ENCODE assay signal across 5 fruit fly cellular contexts in genomic region chr3R:20587630-20588479, dm6.
A peak's percentile ranks its signal among the peaks of the same experiment; 100 is the strongest.
TF ChIP-seq lines count a peak whose summit lies in the region.

Septin2 (minus strand) TSS chr3R:20588356.

- peak; percentile 55 for TF ChIP-seq CTCF in whole organism, embryonic (GFP tag; optimal IDR thresholded peaks at IDR 0.05; lab: Kevin White, UChicago)

TF ChIP-seq in whole organism, adult, 20 proteins besides CTCF, POLR2A, EP300 and RAD21 (continues in another document):
- TF ChIP-seq Crg-1 (GFP tag; optimal IDR thresholded peaks at IDR 0.05; lab: Kevin White, UChicago) (peak; percentile 8), cic (GFP tag; optimal IDR thresholded peaks at IDR 0.05; lab: Kevin White, UChicago) (peak; percentile 33), kay (GFP tag; lab: Kevin White, UChicago; ENCODE audit: borderline replicate concordance) (no peak), CG7045 (GFP tag; optimal IDR thresholded peaks at IDR 0.05; lab: Kevin White, UChicago) (peak; percentile 74), CG5204 (GFP tag; optimal IDR thresholded peaks at IDR 0.05; lab: Kevin White, UChicago) (no peak), bab1 (GFP tag; optimal IDR thresholded peaks at IDR 0.05; lab: Kevin White, UChicago) (peak; percentile 78), Hr96 (GFP tag; optimal IDR thresholded peaks at IDR 0.05; lab: Kevin White, UChicago) (no peak), CG14711 (tag; optimal IDR thresholded peaks at IDR 0.05; lab: Kevin White, UChicago) (peak; percentile 77), CG7101 (tag; optimal IDR thresholded peaks at IDR 0.05; lab: Kevin White, UChicago) (peak; percentile 77), ovo (GFP tag; optimal IDR thresholded peaks at IDR 0.05; lab: Kevin White, UChicago) (peak; percentile 38), CG1620 (GFP tag; optimal IDR thresholded peaks at IDR 0.05; lab: Kevin White, UChicago) (peak; percentile 54), Clk (GFP tag; optimal IDR thresholded peaks at IDR 0.05; lab: Kevin White, UChicago) (peak; percentile 75), CG11617 (GFP tag; optimal IDR thresholded peaks at IDR 0.05; lab: Kevin White, UChicago) (peak; percentile 77), CG33017 (tag; optimal IDR thresholded peaks at IDR 0.05; lab: Kevin White, UChicago) (peak; percentile 73), pad (GFP tag; optimal IDR thresholded peaks at IDR 0.05; lab: Kevin White, UChicago) (peak; percentile 55), toe (GFP tag; optimal IDR thresholded peaks at IDR 0.05; lab: Kevin White, UChicago) (no peak), CG12768 (GFP tag; optimal IDR thresholded peaks at IDR 0.05; lab: Kevin White, UChicago) (peak; percentile 74), cnc (optimal IDR thresholded peaks at IDR 0.05; lab: Kevin White, UChicago) (no peak)

TF ChIP-seq in whole organism, embryonic, 481 proteins besides CTCF, POLR2A, EP300 and RAD21 (continues in another document):
- peak; percentile 47 for TF ChIP-seq tx (GFP tag; optimal IDR thresholded peaks at IDR 0.05; lab: Kevin White, UChicago)
- TF ChIP-seq MBD-R2 (GFP tag; IDR thresholded peaks at IDR 0.05; lab: Robert Waterston, UW) = no peak; the same call in none of the 2 replicates
- TF ChIP-seq ERR (GFP tag; optimal IDR thresholded peaks at IDR 0.05; lab: Kevin White, UChicago) = no peak
- TF ChIP-seq Abd-B (GFP tag; optimal IDR thresholded peaks at IDR 0.05; lab: Kevin White, UChicago) = no peak
- no peak for TF ChIP-seq H15 (GFP tag; IDR thresholded peaks at IDR 0.05; lab: Robert Waterston, UW)
- TF ChIP-seq H2.0 (GFP tag; IDR thresholded peaks at IDR 0.05; lab: Robert Waterston, UW) = no peak
- peak; percentile 74 for TF ChIP-seq CG18764 (GFP tag; optimal IDR thresholded peaks at IDR 0.05; lab: Kevin White, UChicago)
- 0 out of 3 replicates have a peak, but pooled peaks have one; percentile 49 for TF ChIP-seq CG7357 (GFP tag; IDR thresholded peaks at IDR 0.05; lab: Robert Waterston, UW)
- peak; percentile 59 for TF ChIP-seq CG14667 (GFP tag; IDR thresholded peaks at IDR 0.05; lab: Robert Waterston, UW)
- peak; percentile 78 for TF ChIP-seq CG10462 (GFP tag; optimal IDR thresholded peaks at IDR 0.05; lab: Kevin White, UChicago)
- 0 out of 2 replicates have a peak, but pooled peaks have one; percentile 22 for TF ChIP-seq CG4360 (GFP tag; IDR thresholded peaks at IDR 0.05; lab: Robert Waterston, UW)
- TF ChIP-seq kah (GFP tag; optimal IDR thresholded peaks at IDR 0.05; lab: Kevin White, UChicago) = peak; percentile 46
- TF ChIP-seq trem (tag; optimal IDR thresholded peaks at IDR 0.05; lab: Kevin White, UChicago) = peak; percentile 49
- TF ChIP-seq her (GFP tag; optimal IDR thresholded peaks at IDR 0.05; lab: Kevin White, UChicago) = no peak
- TF ChIP-seq zf30C (GFP tag; optimal IDR thresholded peaks at IDR 0.05; lab: Kevin White, UChicago) = no peak
- no peak for TF ChIP-seq bigmax (GFP tag; optimal IDR thresholded peaks at IDR 0.05; lab: Kevin White, UChicago)
- TF ChIP-seq NfI (GFP tag; optimal IDR thresholded peaks at IDR 0.05; lab: Kevin White, UChicago) = peak; percentile 64
- TF ChIP-seq Dp (GFP tag; optimal IDR thresholded peaks at IDR 0.05; lab: Kevin White, UChicago) = peak; percentile 25

TF ChIP-seq in whole organism, prepupa, 60 proteins besides CTCF, POLR2A, EP300 and RAD21 (continues in another document):
- TF ChIP-seq Hr38 (GFP tag; optimal IDR thresholded peaks at IDR 0.05; lab: Kevin White, UChicago) (no peak), CG6808 (GFP tag; optimal IDR thresholded peaks at IDR 0.05; lab: Kevin White, UChicago) (peak; percentile 93), Hr4 (GFP tag; optimal IDR thresholded peaks at IDR 0.05; lab: Kevin White, UChicago) (peak; percentile 96), Sox14 (GFP tag; optimal IDR thresholded peaks at IDR 0.05; lab: Kevin White, UChicago) (peak; percentile 93), vri (GFP tag; optimal IDR thresholded peaks at IDR 0.05; lab: Kevin White, UChicago) (peak; percentile 84), fkh (GFP tag; optimal IDR thresholded peaks at IDR 0.05; lab: Kevin White, UChicago) (peak; percentile 91), CG6276 (GFP tag; optimal IDR thresholded peaks at IDR 0.05; lab: Kevin White, UChicago) (peak; percentile 96), Eip75B (GFP tag; optimal IDR thresholded peaks at IDR 0.05; lab: Kevin White, UChicago) (peak; percentile 93), salr (GFP tag; optimal IDR thresholded peaks at IDR 0.05; lab: Kevin White, UChicago) (peak; percentile 52 to 91), CG6792 (GFP tag; optimal IDR thresholded peaks at IDR 0.05; lab: Kevin White, UChicago) (peak; percentile 93), CG15336 (GFP tag; IDR thresholded peaks at IDR 0.05; lab: Robert Waterston, UW) (peak; percentile 94), Smox (GFP tag; optimal IDR thresholded peaks at IDR 0.05; lab: Kevin White, UChicago) (peak; percentile 94), CG10631 (GFP tag; optimal IDR thresholded peaks at IDR 0.05; lab: Kevin White, UChicago) (peak; percentile 90), lz (GFP tag; optimal IDR thresholded peaks at IDR 0.05; lab: Kevin White, UChicago) (peak; percentile 93), svp (GFP tag; lab: Kevin White, UChicago) (peak; percentile 97), CG11294 (GFP tag; IDR thresholded peaks at IDR 0.05; lab: Robert Waterston, UW) (peak; percentile 80), Ets21C (GFP tag; optimal IDR thresholded peaks at IDR 0.05; lab: Kevin White, UChicago) (peak; percentile 87), Eip93F (GFP tag; optimal IDR thresholded peaks at IDR 0.05; lab: Kevin White, UChicago) (peak; percentile 80), OdsH (GFP tag; optimal IDR thresholded peaks at IDR 0.05; lab: Kevin White, UChicago) (peak; percentile 94), achi (GFP tag; optimal IDR thresholded peaks at IDR 0.05; lab: Kevin White, UChicago) (peak; percentile 92)

TF ChIP-seq in whole organism, pupa, 21 proteins besides CTCF, POLR2A, EP300 and RAD21:
- TF ChIP-seq Pif1A (GFP tag; optimal IDR thresholded peaks at IDR 0.05; lab: Kevin White, UChicago) (peak; percentile 53), D1 (tag; optimal IDR thresholded peaks at IDR 0.05; lab: Kevin White, UChicago) (no peak), Pif1B (GFP tag; optimal IDR thresholded peaks at IDR 0.05; lab: Kevin White, UChicago) (no peak), CG10348 (GFP tag; IDR thresholded peaks at IDR 0.05; lab: Robert Waterston, UW) (peak; percentile 42; the same call in 1 of the 2 replicates), gl (tag; optimal IDR thresholded peaks at IDR 0.05; lab: Kevin White, UChicago) (peak; percentile 68), CG17806 (tag; optimal IDR thresholded peaks at IDR 0.05; lab: Kevin White, UChicago) (peak; percentile 91), CG15710 (tag; optimal IDR thresholded peaks at IDR 0.05; lab: Kevin White, UChicago) (peak; percentile 87), CG32121 (GFP tag; IDR thresholded peaks at IDR 0.05; lab: Robert Waterston, UW) (peak; percentile 80), CG9948 (tag; optimal IDR thresholded peaks at IDR 0.05; lab: Kevin White, UChicago) (peak; percentile 91), Snoo (tag; optimal IDR thresholded peaks at IDR 0.05; lab: Kevin White, UChicago) (peak; percentile 91), CG34367 (tag; optimal IDR thresholded peaks at IDR 0.05; lab: Kevin White, UChicago) (peak; percentile 80), CG14655 (GFP tag; optimal IDR thresholded peaks at IDR 0.05; lab: Kevin White, UChicago) (peak; percentile 95), CG8301 (tag; optimal IDR thresholded peaks at IDR 0.05; lab: Kevin White, UChicago) (peak; percentile 95), CG12605 (GFP tag; IDR thresholded peaks at IDR 0.05; lab: Robert Waterston, UW) (peak; percentile 61), CG8159 (tag; optimal IDR thresholded peaks at IDR 0.05; lab: Kevin White, UChicago) (peak; percentile 94), fd96Ca (GFP tag; IDR thresholded peaks at IDR 0.05; lab: Robert Waterston, UW) (peak; percentile 84), CG13204 (GFP tag; optimal IDR thresholded peaks at IDR 0.05; lab: Kevin White, UChicago) (peak; percentile 57), Ets98B (GFP tag; IDR thresholded peaks at IDR 0.05; lab: Robert Waterston, UW) (peak; percentile 75), rn (GFP tag; IDR thresholded peaks at IDR 0.05; lab: Robert Waterston, UW) (peak; percentile 74), EcR (GFP tag; optimal IDR thresholded peaks at IDR 0.05; lab: Kevin White, UChicago) (peak; percentile 63), CG4496 (GFP tag; IDR thresholded peaks at IDR 0.05; lab: Robert Waterston, UW) (peak; percentile 85)

TF ChIP-seq in whole organism, wandering third instar larva, 38 proteins besides CTCF, POLR2A, EP300 and RAD21 (continues in another document):
- peak; percentile 79 for TF ChIP-seq CG9705 (GFP tag; optimal IDR thresholded peaks at IDR 0.05; lab: Kevin White, UChicago)
- TF ChIP-seq Jra (GFP tag; optimal IDR thresholded peaks at IDR 0.05; lab: Kevin White, UChicago) = peak; percentile 93
- TF ChIP-seq Dif (GFP tag; optimal IDR thresholded peaks at IDR 0.05; lab: Kevin White, UChicago; ENCODE audit: partially characterized antibody) = no peak
- peak; percentile 91 for TF ChIP-seq br (GFP tag; optimal IDR thresholded peaks at IDR 0.05; lab: Kevin White, UChicago)
- TF ChIP-seq sage (GFP tag; optimal IDR thresholded peaks at IDR 0.05; lab: Kevin White, UChicago) = peak; percentile 35
- peak; percentile 7 for TF ChIP-seq N (GFP tag; optimal IDR thresholded peaks at IDR 0.05; lab: Kevin White, UChicago)
- TF ChIP-seq rgr (GFP tag; optimal IDR thresholded peaks at IDR 0.05; lab: Kevin White, UChicago) = peak; percentile 89
- TF ChIP-seq foxo (GFP tag; optimal IDR thresholded peaks at IDR 0.05; lab: Kevin White, UChicago) = peak in 1 of 2 experiments; percentile 93
- peak; percentile 34 for TF ChIP-seq GATAd (GFP tag; optimal IDR thresholded peaks at IDR 0.05; lab: Kevin White, UChicago)
- TF ChIP-seq Rel (GFP tag; optimal IDR thresholded peaks at IDR 0.05; lab: Kevin White, UChicago) = peak; percentile 61
- TF ChIP-seq Rel (tag; optimal IDR thresholded peaks at IDR 0.05; lab: Kevin White, UChicago) = peak; percentile 31
- no peak for TF ChIP-seq Myc (optimal IDR thresholded peaks at IDR 0.05; lab: Kevin White, UChicago)
- TF ChIP-seq jim (GFP tag; optimal IDR thresholded peaks at IDR 0.05; lab: Kevin White, UChicago) = no peak
- peak; percentile 79 for TF ChIP-seq woc (GFP tag; optimal IDR thresholded peaks at IDR 0.05; lab: Kevin White, UChicago)
- peak; percentile 92 for TF ChIP-seq ey (GFP tag; optimal IDR thresholded peaks at IDR 0.05; lab: Kevin White, UChicago)
- TF ChIP-seq psq (GFP tag; optimal IDR thresholded peaks at IDR 0.05; lab: Kevin White, UChicago) = peak; percentile 88
- TF ChIP-seq Hr83 (GFP tag; optimal IDR thresholded peaks at IDR 0.05; lab: Kevin White, UChicago; ENCODE audit: poor library complexity, severe bottlenecking) = peak; percentile 91
- TF ChIP-seq brk (GFP tag; optimal IDR thresholded peaks at IDR 0.05; lab: Kevin White, UChicago) = no peak
- TF ChIP-seq lola (GFP tag; optimal IDR thresholded peaks at IDR 0.05; lab: Kevin White, UChicago) = no peak
- TF ChIP-seq Mio (GFP tag; optimal IDR thresholded peaks at IDR 0.05; lab: Kevin White, UChicago) = peak; percentile 37
- peak; percentile 77 for TF ChIP-seq dsf (GFP tag; optimal IDR thresholded peaks at IDR 0.05; lab: Kevin White, UChicago; ENCODE audit: borderline replicate concordance)
- TF ChIP-seq Dfd (GFP tag; optimal IDR thresholded peaks at IDR 0.05; lab: Kevin White, UChicago) = no peak
- TF ChIP-seq CG32264 (GFP tag; optimal IDR thresholded peaks at IDR 0.05; lab: Kevin White, UChicago) = peak; percentile 78
